Worm (Caenorhabditis elegans) whole organism, L4 larva: Measurements from ENCODE around the gene C03H5.5.

Experiments used
- fkh-10 ChIP-seq: fragments of 150-350 bp; optimal IDR thresholded peaks from 2 replicates; lab custom pipeline; 2014; ENCODE audit warnings: missing biosample characterization, missing genetic modification reagents, missing genetic modification characterization
- nhr-11 ChIP-seq: fragments of 150-350 bp; optimal IDR thresholded peaks from 2 replicates; lab custom pipeline; 2014; ENCODE audit warnings: missing biosample characterization, missing genetic modification characterization
- set-16 ChIP-seq: fragments of 200-800 bp; sonication (Bioruptor generic); IDR thresholded peaks from 2 replicates; pipeline ENCODE4 v1.3.6; 2022; ENCODE audit warnings: missing genetic modification reagents, missing genetic modification characterization, missing compliant biosample characterization
- unc-62 ChIP-seq, 3 experiments: fragments of 150-350 bp in 1 of 3; sonication (generic microtip); optimal IDR thresholded peaks in 2 of 3; peaks in 1 of 3; 1 replicate in 1 of 3; 2 replicates in 2 of 3; lab custom pipeline; 2014 to 2017; ENCODE audit warnings: missing biosample characterization in 3 of 3, missing genetic modification characterization in 3 of 3, missing genetic modification reagents in 3 of 3, missing genotype in 1 of 3

DNA sequence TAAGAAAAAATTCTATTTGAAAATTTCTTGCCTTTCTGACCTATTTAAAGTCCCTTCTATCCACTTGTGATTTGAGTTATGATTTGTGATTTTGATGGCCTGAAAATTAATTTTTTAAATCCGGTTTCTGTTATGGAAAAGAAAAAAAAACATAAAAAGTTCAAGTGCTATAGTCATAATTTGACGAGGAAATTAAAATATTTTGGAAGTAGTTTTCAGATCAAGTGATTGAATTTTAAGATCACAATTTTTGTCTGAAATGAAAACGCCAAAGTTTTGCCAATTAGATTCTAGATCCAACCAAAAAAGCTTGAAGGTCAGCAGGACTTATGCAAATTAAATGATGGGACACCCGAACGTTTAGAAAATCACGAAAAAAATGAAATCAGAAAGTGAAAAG, 17.7 kb downstream of the C03H5.5 start, which contains the start of gene ptr-3:
- TF ChIP-seq set-16 (GFP tag; lab: Robert Waterston, UW) (no peak), nhr-11 (no peak), fkh-10 (GFP tag; lab: Kevin White, UChicago) (no peak), unc-62 (GFP tag; optimal IDR thresholded peaks at IDR 0.05 in 1 of 2; lab: Kevin White, UChicago) (no peak), unc-62 (tag; optimal IDR thresholded peaks at IDR 0.05; lab: Kevin White, UChicago) (no peak)
